Fruit fly (Drosophila melanogaster) whole organism, prepupa: ENCODE data around the gene GILT2.
A peak's percentile ranks its signal among the peaks of the same experiment; 100 is the strongest.

Source experiments
- CG10631 ChIP-seq: fragments of 200-800 bp; sonication (Bioruptor generic); optimal IDR thresholded peaks from 2 replicates; lab custom pipeline; 2016; ENCODE audit warnings: missing biosample characterization, missing genetic modification characterization
- CG3032 ChIP-seq: fragments of 200-800 bp; optimal IDR thresholded peaks from 2 replicates; lab custom pipeline; 2019; ENCODE audit warnings: missing biosample characterization, mild to moderate bottlenecking, missing genetic modification characterization, moderate library complexity
- CG31627 ChIP-seq: fragments of 200-800 bp; sonication (Bioruptor generic); optimal IDR thresholded peaks from 3 replicates; lab custom pipeline; 2016; ENCODE audit warnings: missing biosample characterization, missing genetic modification characterization
- CG34406 ChIP-seq: fragments of 200-800 bp; sonication (Bioruptor generic); optimal IDR thresholded peaks from 3 replicates; lab custom pipeline; 2016; ENCODE audit warnings: missing biosample characterization, missing genetic modification characterization
- CG8319 ChIP-seq: fragments of 200-800 bp; sonication (Bioruptor generic); optimal IDR thresholded peaks from 3 replicates; lab custom pipeline; 2016; ENCODE audit warnings: missing biosample characterization, missing genetic modification characterization
- CG8632 ChIP-seq: fragments of 200-800 bp; sonication (Bioruptor generic); optimal IDR thresholded peaks from 3 replicates; lab custom pipeline; 2016; ENCODE audit warnings: missing biosample characterization, missing genetic modification characterization
- Eip78C ChIP-seq: fragments of 200-800 bp; sonication (Bioruptor generic); peaks from one replicate; lab custom pipeline; 2016; ENCODE audit warnings: missing biosample characterization, missing genetic modification characterization
- Eip93F ChIP-seq: fragments of 200-800 bp; sonication (Bioruptor generic); optimal IDR thresholded peaks from 2 replicates; lab custom pipeline; 2016; ENCODE audit warnings: missing biosample characterization, mild to moderate bottlenecking, missing genetic modification characterization
- Ets21C ChIP-seq: fragments of 200-800 bp; sonication (Bioruptor generic); optimal IDR thresholded peaks from 3 replicates; lab custom pipeline; 2016; ENCODE audit warnings: missing biosample characterization, missing genetic modification characterization
- Gug ChIP-seq: fragments of 200-800 bp; sonication (Bioruptor generic); IDR thresholded peaks from 2 replicates; pipeline ENCODE4 v1.3.6; 2022; ENCODE audit warnings: missing biosample characterization, missing genetic modification characterization
- Sox14 ChIP-seq: fragments of 200-800 bp; sonication (Bioruptor generic); optimal IDR thresholded peaks from 3 replicates; lab custom pipeline; 2016; ENCODE audit warnings: missing biosample characterization, missing genetic modification characterization
- achi ChIP-seq: fragments of 200-800 bp; sonication (Bioruptor generic); optimal IDR thresholded peaks from 3 replicates; lab custom pipeline; 2016; ENCODE audit warnings: missing biosample characterization, missing genetic modification characterization
- fkh ChIP-seq: fragments of 200-800 bp; sonication (Bioruptor generic); optimal IDR thresholded peaks from 3 replicates; lab custom pipeline; 2017; ENCODE audit warnings: missing biosample characterization, mild to moderate bottlenecking, missing genetic modification characterization, moderate library complexity
- lz ChIP-seq: fragments of 200-800 bp; sonication (Bioruptor generic); optimal IDR thresholded peaks from 3 replicates; lab custom pipeline; 2016; ENCODE audit warnings: missing biosample characterization, missing genetic modification characterization

DNA sequence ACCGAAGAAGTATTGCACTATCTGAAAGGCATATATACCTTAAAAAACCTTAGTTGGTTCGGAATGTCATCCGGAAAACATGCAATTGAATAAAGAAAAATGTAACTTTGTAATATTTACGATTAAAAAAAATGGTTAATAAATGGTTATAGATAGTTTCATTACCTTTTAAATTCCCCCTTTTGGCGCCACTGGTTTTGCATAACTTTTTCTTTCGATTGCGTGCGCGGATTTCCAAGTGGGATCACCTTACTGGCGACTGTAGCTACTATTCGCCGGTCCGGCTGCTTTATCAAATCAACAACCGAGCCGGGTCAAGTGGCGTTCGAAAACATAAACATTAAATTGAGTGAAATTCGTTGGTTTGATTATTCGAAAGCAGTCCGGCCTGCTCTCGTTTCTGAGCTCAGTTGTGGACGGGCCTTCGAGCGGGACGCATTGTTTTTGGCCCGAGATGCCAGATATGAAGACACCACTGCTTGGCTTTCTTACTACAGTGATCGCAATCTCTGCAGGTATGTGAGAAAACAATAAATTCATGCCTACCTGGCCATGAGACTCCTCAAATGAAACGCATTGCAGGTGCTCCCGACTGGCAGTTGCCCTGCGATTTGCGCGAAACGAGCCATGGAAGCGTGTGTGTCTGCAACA, 25.8 kb downstream of the GILT2 start, which contains the start of gene Gba1b:
- TF ChIP-seq Eip93F (GFP tag; lab: Kevin White, UChicago) (no peak), CG34406 (GFP tag; lab: Kevin White, UChicago) (no peak), CG31627 (peak; percentile 29), Ets21C (GFP tag; lab: Kevin White, UChicago) (no peak), CG3032 (no peak), Gug (GFP tag; lab: Robert Waterston, UW) (no peak), CG10631 (GFP tag; lab: Kevin White, UChicago) (no peak), achi (no peak), Eip78C (GFP tag; lab: Kevin White, UChicago) (peak; percentile 83), CG8632 (GFP tag; lab: Kevin White, UChicago) (no peak), lz (GFP tag; lab: Kevin White, UChicago) (peak; percentile 8), fkh (no peak), Sox14 (GFP tag; lab: Kevin White, UChicago) (peak; percentile 15), CG8319 (GFP tag; lab: Kevin White, UChicago) (no peak)
